Worm (Caenorhabditis elegans): Measurements from ENCODE around the gene unc-71.

DNA sequence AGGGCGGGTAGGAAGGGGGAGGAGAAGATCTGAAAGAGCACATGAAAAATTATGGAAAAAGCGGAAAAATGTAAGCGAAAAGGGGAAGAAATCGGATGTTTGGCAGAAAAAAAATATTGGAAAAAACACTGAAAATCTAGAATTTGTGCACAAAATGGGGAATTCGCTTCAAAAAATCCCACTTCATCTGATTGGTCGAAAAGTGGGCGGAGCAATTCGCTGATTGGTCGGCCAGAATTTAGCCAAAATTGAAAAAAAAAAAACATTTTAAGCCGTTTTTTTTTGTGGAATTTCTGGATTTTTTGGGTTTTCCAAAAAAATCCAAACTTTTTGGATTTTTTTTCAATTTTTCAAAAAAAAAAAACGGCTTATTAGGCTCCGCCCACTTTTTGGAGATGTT, 29.3 kb upstream of the unc-71 start:
- TF ChIP-seq lsl-1 (GFP tag; optimal IDR thresholded peaks at IDR 0.05), result no peak
- TF ChIP-seq lsy-27 (tag; optimal IDR thresholded peaks at IDR 0.05; ENCODE audit: borderline replicate concordance, insufficient read depth), result no peak
- no peak for TF ChIP-seq snpc-4 (GFP tag; optimal IDR thresholded peaks at IDR 0.05)
- TF ChIP-seq snpc-4 (tag; optimal IDR thresholded peaks at IDR 0.05), result no peak
- TF ChIP-seq ceh-58 (GFP tag; IDR thresholded peaks at IDR 0.05), result no peak

Measured in whole organism, young adult.